ENCODE assay signal across 5 fruit fly cellular contexts in the genomic region with DNA sequence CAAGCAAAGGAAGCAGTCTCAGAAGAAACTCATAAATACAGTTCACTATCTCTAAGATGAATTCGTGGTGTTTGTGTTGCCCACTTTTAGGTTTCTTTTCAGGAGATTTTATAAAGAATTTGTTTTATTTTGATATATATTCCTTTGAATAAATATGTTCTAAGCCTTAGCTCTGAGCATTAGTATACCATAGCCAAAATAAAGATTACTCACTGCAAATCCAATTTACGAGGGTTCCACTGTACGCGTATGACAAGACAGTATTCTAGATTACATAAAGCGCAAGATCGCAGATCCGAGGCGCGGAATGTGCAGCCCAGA.
TF ChIP-seq lines count a peak whose summit lies in the region.

No protein-coding gene starts in this region.

- TF ChIP-seq CTCF in whole organism, embryonic (GFP tag; optimal IDR thresholded peaks at IDR 0.05; lab: Kevin White, UChicago) = no peak

TF ChIP-seq in whole organism, adult, 20 proteins besides CTCF, POLR2A, EP300 and RAD21:
- TF ChIP-seq Crg-1 (GFP tag; optimal IDR thresholded peaks at IDR 0.05; lab: Kevin White, UChicago) (no peak), Hr96 (GFP tag; optimal IDR thresholded peaks at IDR 0.05; lab: Kevin White, UChicago) (no peak), CG5204 (GFP tag; optimal IDR thresholded peaks at IDR 0.05; lab: Kevin White, UChicago) (no peak), bab1 (GFP tag; optimal IDR thresholded peaks at IDR 0.05; lab: Kevin White, UChicago) (no peak), Clk (GFP tag; optimal IDR thresholded peaks at IDR 0.05; lab: Kevin White, UChicago) (no peak), cnc (optimal IDR thresholded peaks at IDR 0.05; lab: Kevin White, UChicago) (peak in 1 of 2 experiments; percentile 78), cic (GFP tag; optimal IDR thresholded peaks at IDR 0.05; lab: Kevin White, UChicago) (no peak), CG33017 (tag; optimal IDR thresholded peaks at IDR 0.05; lab: Kevin White, UChicago) (no peak), CG7045 (GFP tag; optimal IDR thresholded peaks at IDR 0.05; lab: Kevin White, UChicago) (peak; percentile 17), CG7101 (tag; optimal IDR thresholded peaks at IDR 0.05; lab: Kevin White, UChicago) (no peak), kay (GFP tag; lab: Kevin White, UChicago; ENCODE audit: borderline replicate concordance) (no peak), CG14711 (tag; optimal IDR thresholded peaks at IDR 0.05; lab: Kevin White, UChicago) (peak; percentile 31), ovo (GFP tag; optimal IDR thresholded peaks at IDR 0.05; lab: Kevin White, UChicago) (no peak), toe (GFP tag; optimal IDR thresholded peaks at IDR 0.05; lab: Kevin White, UChicago) (no peak), Mnt (GFP tag; optimal IDR thresholded peaks at IDR 0.05; lab: Kevin White, UChicago) (no peak), CG11617 (GFP tag; optimal IDR thresholded peaks at IDR 0.05; lab: Kevin White, UChicago) (no peak), CG12768 (GFP tag; optimal IDR thresholded peaks at IDR 0.05; lab: Kevin White, UChicago) (no peak), CG1620 (GFP tag; optimal IDR thresholded peaks at IDR 0.05; lab: Kevin White, UChicago) (no peak)

TF ChIP-seq in whole organism, embryonic, 481 proteins besides CTCF, POLR2A, EP300 and RAD21 (continues in another document):
- no peak for TF ChIP-seq CG33557 (GFP tag; optimal IDR thresholded peaks at IDR 0.05; lab: Kevin White, UChicago)
- no peak for TF ChIP-seq H15 (GFP tag; IDR thresholded peaks at IDR 0.05; lab: Robert Waterston, UW)
- TF ChIP-seq Nf-YC (tag; optimal IDR thresholded peaks at IDR 0.05; lab: Kevin White, UChicago) = no peak
- TF ChIP-seq CG11504 (tag; optimal IDR thresholded peaks at IDR 0.05; lab: Kevin White, UChicago) = no peak
- TF ChIP-seq Spps (tag; optimal IDR thresholded peaks at IDR 0.05; lab: Kevin White, UChicago) = no peak
- no peak for TF ChIP-seq CG15073 (GFP tag; optimal IDR thresholded peaks at IDR 0.05; lab: Kevin White, UChicago)
- TF ChIP-seq Atf6 (GFP tag; IDR thresholded peaks at IDR 0.05; lab: Robert Waterston, UW) = no peak
- no peak for TF ChIP-seq Taf1 (GFP tag; IDR thresholded peaks at IDR 0.05; lab: Robert Waterston, UW)
- TF ChIP-seq CG17912 (GFP tag; optimal IDR thresholded peaks at IDR 0.05; lab: Kevin White, UChicago) = no peak
- peak; percentile 1 for TF ChIP-seq Blimp-1 (GFP tag; optimal IDR thresholded peaks at IDR 0.05; lab: Kevin White, UChicago)
- no peak for TF ChIP-seq B-H2 (GFP tag; optimal IDR thresholded peaks at IDR 0.05; lab: Kevin White, UChicago)
- no peak for TF ChIP-seq Ets65A (GFP tag; lab: Kevin White, UChicago)
- no peak for TF ChIP-seq Mad (GFP tag; optimal IDR thresholded peaks at IDR 0.05; lab: Kevin White, UChicago)
- no peak for TF ChIP-seq CG15601 (tag; optimal IDR thresholded peaks at IDR 0.05; lab: Kevin White, UChicago)
- TF ChIP-seq dan (GFP tag; IDR thresholded peaks at IDR 0.05; lab: Robert Waterston, UW) = no peak
- TF ChIP-seq lola (GFP tag; optimal IDR thresholded peaks at IDR 0.05; lab: Kevin White, UChicago) = no peak
- TF ChIP-seq CG6813 (GFP tag; optimal IDR thresholded peaks at IDR 0.05; lab: Kevin White, UChicago) = no peak
- TF ChIP-seq MBD-R2 (GFP tag; IDR thresholded peaks at IDR 0.05; lab: Robert Waterston, UW) = no peak
- no peak for TF ChIP-seq hbn (GFP tag; IDR thresholded peaks at IDR 0.05; lab: Robert Waterston, UW; ENCODE audit: partially characterized antibody)
- TF ChIP-seq CG9932 (GFP tag; IDR thresholded peaks at IDR 0.05; lab: Robert Waterston, UW) = no peak

TF ChIP-seq in whole organism, prepupa, 60 proteins besides CTCF, POLR2A, EP300 and RAD21 (continues in another document):
- TF ChIP-seq Ets96B (tag; optimal IDR thresholded peaks at IDR 0.05; lab: Kevin White, UChicago) (peak; percentile 98), CG10669 (GFP tag; optimal IDR thresholded peaks at IDR 0.05; lab: Kevin White, UChicago) (peak; percentile 98), pdm3 (GFP tag; optimal IDR thresholded peaks at IDR 0.05; lab: Kevin White, UChicago) (peak; percentile 94), spab (GFP tag; optimal IDR thresholded peaks at IDR 0.05; lab: Kevin White, UChicago) (peak; percentile 94), Ets21C (GFP tag; optimal IDR thresholded peaks at IDR 0.05; lab: Kevin White, UChicago) (peak; percentile 89), fkh (GFP tag; optimal IDR thresholded peaks at IDR 0.05; lab: Kevin White, UChicago) (no peak), fd85E (GFP tag; optimal IDR thresholded peaks at IDR 0.05; lab: Kevin White, UChicago) (peak; percentile 82), Sox15 (GFP tag; optimal IDR thresholded peaks at IDR 0.05; lab: Kevin White, UChicago) (peak; percentile 92), CG1621 (tag; optimal IDR thresholded peaks at IDR 0.05; lab: Kevin White, UChicago) (peak; percentile 93), CG11294 (GFP tag; IDR thresholded peaks at IDR 0.05; lab: Robert Waterston, UW) (peak; percentile 66), CG34406 (GFP tag; optimal IDR thresholded peaks at IDR 0.05; lab: Kevin White, UChicago) (peak; percentile 92), CG10631 (GFP tag; optimal IDR thresholded peaks at IDR 0.05; lab: Kevin White, UChicago) (peak; percentile 96), CG6163 (GFP tag; IDR thresholded peaks at IDR 0.05; lab: Robert Waterston, UW) (peak; percentile 91), CG8319 (GFP tag; optimal IDR thresholded peaks at IDR 0.05; lab: Kevin White, UChicago) (peak; percentile 93), Hr38 (GFP tag; optimal IDR thresholded peaks at IDR 0.05; lab: Kevin White, UChicago) (no peak), lz (GFP tag; optimal IDR thresholded peaks at IDR 0.05; lab: Kevin White, UChicago) (peak; percentile 94), eg (GFP tag; IDR thresholded peaks at IDR 0.05; lab: Robert Waterston, UW) (peak; percentile 78), CG6792 (GFP tag; optimal IDR thresholded peaks at IDR 0.05; lab: Kevin White, UChicago) (peak; percentile 91), CG6808 (GFP tag; optimal IDR thresholded peaks at IDR 0.05; lab: Kevin White, UChicago) (peak; percentile 92)

TF ChIP-seq in whole organism, pupa, 21 proteins besides CTCF, POLR2A, EP300 and RAD21 (continues in another document):
- TF ChIP-seq CG8159 (tag; optimal IDR thresholded peaks at IDR 0.05; lab: Kevin White, UChicago) (peak; percentile 98), Pif1A (GFP tag; optimal IDR thresholded peaks at IDR 0.05; lab: Kevin White, UChicago) (peak; percentile 90), CG15710 (tag; optimal IDR thresholded peaks at IDR 0.05; lab: Kevin White, UChicago) (peak; percentile 99), CG8301 (tag; optimal IDR thresholded peaks at IDR 0.05; lab: Kevin White, UChicago) (peak; percentile 80), CG10348 (GFP tag; IDR thresholded peaks at IDR 0.05; lab: Robert Waterston, UW) (0 out of 2 replicates have a peak, but pooled peaks have one; percentile 23), rn (GFP tag; IDR thresholded peaks at IDR 0.05; lab: Robert Waterston, UW) (peak; percentile 59), CG14655 (GFP tag; optimal IDR thresholded peaks at IDR 0.05; lab: Kevin White, UChicago) (peak; percentile 84), Ets98B (GFP tag; IDR thresholded peaks at IDR 0.05; lab: Robert Waterston, UW) (peak; percentile 69), CG17806 (tag; optimal IDR thresholded peaks at IDR 0.05; lab: Kevin White, UChicago) (peak; percentile 98), D1 (tag; optimal IDR thresholded peaks at IDR 0.05; lab: Kevin White, UChicago) (peak; percentile 92), CG9948 (tag; optimal IDR thresholded peaks at IDR 0.05; lab: Kevin White, UChicago) (peak; percentile 98), CG34367 (tag; optimal IDR thresholded peaks at IDR 0.05; lab: Kevin White, UChicago) (peak; percentile 96), CG32121 (GFP tag; IDR thresholded peaks at IDR 0.05; lab: Robert Waterston, UW) (peak; percentile 45; the same call in 1 of the 2 replicates), Snoo (tag; optimal IDR thresholded peaks at IDR 0.05; lab: Kevin White, UChicago) (peak; percentile 87), CG12605 (GFP tag; IDR thresholded peaks at IDR 0.05; lab: Robert Waterston, UW) (peak; percentile 78), CG13204 (GFP tag; optimal IDR thresholded peaks at IDR 0.05; lab: Kevin White, UChicago) (peak; percentile 53), fd96Ca (GFP tag; IDR thresholded peaks at IDR 0.05; lab: Robert Waterston, UW) (peak; percentile 73; the same call in 2 of the 3 replicates), Pif1B (GFP tag; optimal IDR thresholded peaks at IDR 0.05; lab: Kevin White, UChicago) (peak; percentile 90), CG4496 (GFP tag; IDR thresholded peaks at IDR 0.05; lab: Robert Waterston, UW) (peak; percentile 83)

TF ChIP-seq in whole organism, wandering third instar larva, 38 proteins besides CTCF, POLR2A, EP300 and RAD21 (continues in another document):
- TF ChIP-seq N (GFP tag; optimal IDR thresholded peaks at IDR 0.05; lab: Kevin White, UChicago) (no peak), sv (GFP tag; optimal IDR thresholded peaks at IDR 0.05; lab: Kevin White, UChicago) (no peak), HLH106 (tag; optimal IDR thresholded peaks at IDR 0.05; lab: Kevin White, UChicago) (peak; percentile 98), lola (GFP tag; optimal IDR thresholded peaks at IDR 0.05; lab: Kevin White, UChicago) (no peak), Hr83 (GFP tag; optimal IDR thresholded peaks at IDR 0.05; lab: Kevin White, UChicago; ENCODE audit: poor library complexity, severe bottlenecking) (no peak), CrebA (GFP tag; optimal IDR thresholded peaks at IDR 0.05; lab: Kevin White, UChicago; ENCODE audit: borderline replicate concordance) (peak; percentile 65), dsf (GFP tag; optimal IDR thresholded peaks at IDR 0.05; lab: Kevin White, UChicago; ENCODE audit: borderline replicate concordance) (peak; percentile 85), Dfd (GFP tag; optimal IDR thresholded peaks at IDR 0.05; lab: Kevin White, UChicago) (peak; percentile 66), jim (GFP tag; optimal IDR thresholded peaks at IDR 0.05; lab: Kevin White, UChicago) (no peak), OdsH (GFP tag; optimal IDR thresholded peaks at IDR 0.05; lab: Kevin White, UChicago) (peak; percentile 97), rgr (GFP tag; optimal IDR thresholded peaks at IDR 0.05; lab: Kevin White, UChicago) (peak; percentile 96), Jra (GFP tag; optimal IDR thresholded peaks at IDR 0.05; lab: Kevin White, UChicago) (peak; percentile 15), woc (GFP tag; optimal IDR thresholded peaks at IDR 0.05; lab: Kevin White, UChicago) (peak; percentile 89), Vsx2 (GFP tag; optimal IDR thresholded peaks at IDR 0.05; lab: Kevin White, UChicago; ENCODE audit: partially characterized antibody) (no peak), Sp1 (GFP tag; optimal IDR thresholded peaks at IDR 0.05; lab: Kevin White, UChicago) (peak; percentile 95), foxo (GFP tag; optimal IDR thresholded peaks at IDR 0.05; lab: Kevin White, UChicago) (peak; percentile 73 to 96), tai (GFP tag; optimal IDR thresholded peaks at IDR 0.05; lab: Kevin White, UChicago) (no peak), dmrt93B (GFP tag; optimal IDR thresholded peaks at IDR 0.05; lab: Kevin White, UChicago) (peak; percentile 97), psq (GFP tag; optimal IDR thresholded peaks at IDR 0.05; lab: Kevin White, UChicago) (peak; percentile 84), pan (optimal IDR thresholded peaks at IDR 0.05; lab: Kevin White, UChicago) (no peak), Myc (optimal IDR thresholded peaks at IDR 0.05; lab: Kevin White, UChicago) (no peak)
